Fruit fly (Drosophila melanogaster) S2 (cell line): ENCODE data around the gene Doc1.

Experiments used
- CG8478 ChIP-seq: fragments of >200 bp; optimal IDR thresholded peaks from 2 replicates; lab custom pipeline; 2018
- CTCF ChIP-seq, 2 experiments: fragments of >200 bp; optimal IDR thresholded peaks; 2 replicates each; lab custom pipeline; 2018

- no peak for TF ChIP-seq CTCF (optimal IDR thresholded peaks at IDR 0.05; lab: Kevin White, UChicago)
- no peak for TF ChIP-seq CG8478
Measured at dm6 chr3L:9052798-9053541, 11.8 kb downstream of the Doc1 start.
